Worm (Caenorhabditis elegans): Measurements from ENCODE around the gene rpl-38.

DNA sequence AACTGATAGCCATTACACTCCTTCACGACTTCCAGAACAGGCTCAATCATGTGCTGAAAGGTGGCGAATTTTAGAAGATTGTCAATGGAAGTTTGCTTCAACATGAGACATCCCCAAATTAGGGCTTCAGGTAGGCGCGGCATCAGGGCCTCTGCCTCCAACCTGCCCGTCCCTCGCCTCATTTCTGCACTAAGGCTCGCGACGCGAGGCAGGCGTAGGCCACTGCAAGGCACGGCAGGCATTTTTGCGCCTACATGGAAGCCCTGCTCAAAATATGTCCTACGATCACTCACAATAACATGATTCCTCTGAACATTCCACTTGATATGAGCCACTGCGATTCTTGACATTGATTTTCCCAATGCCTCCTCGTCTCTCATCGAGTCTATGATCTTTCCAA, 31.3 kb downstream of the rpl-38 start:
- no peak for TF ChIP-seq ztf-11 (tag; optimal IDR thresholded peaks at IDR 0.05)
- TF ChIP-seq ceh-82 (tag; optimal IDR thresholded peaks at IDR 0.05), result no peak
- TF ChIP-seq unc-86 (tag; optimal IDR thresholded peaks at IDR 0.05), result no peak
- no peak for TF ChIP-seq fkh-4 (tag; optimal IDR thresholded peaks at IDR 0.05; ENCODE audit: borderline replicate concordance)
- no peak for TF ChIP-seq fos-1 (tag; optimal IDR thresholded peaks at IDR 0.05)
- no peak for TF ChIP-seq lin-15B (tag; optimal IDR thresholded peaks at IDR 0.05)
- no peak for TF ChIP-seq ama-1 (optimal IDR thresholded peaks at IDR 0.05)
- TF ChIP-seq dpl-1 (GFP tag; optimal IDR thresholded peaks at IDR 0.05), result no peak
- TF ChIP-seq unc-62 (GFP tag; optimal IDR thresholded peaks at IDR 0.05), result no peak
- TF ChIP-seq ets-5 (GFP tag; IDR thresholded peaks at IDR 0.05), result no peak
- no peak for TF ChIP-seq efl-3 (GFP tag; optimal IDR thresholded peaks at IDR 0.05)
- TF ChIP-seq pag-3 (tag; optimal IDR thresholded peaks at IDR 0.05; ENCODE audit: borderline replicate concordance, insufficient read depth), result no peak
- TF ChIP-seq ceh-88 (GFP tag; IDR thresholded peaks at IDR 0.05), result no peak

Measured in whole organism, L1 larva.